Worm (Caenorhabditis elegans) whole organism, early embryonic: Measurements from ENCODE around the gene hsp-3.

Experiments used
- aly-1 ChIP-seq: sonication (generic microtip); optimal IDR thresholded peaks from 2 replicates; lab custom pipeline; 2016; ENCODE audit warnings: missing genetic modification characterization, missing compliant biosample characterization
- ama-1 ChIP-seq: fragments of 150-350 bp; optimal IDR thresholded peaks from 2 replicates; lab custom pipeline; 2014
- ets-7 ChIP-seq: sonication (generic microtip); optimal IDR thresholded peaks from 2 replicates; lab custom pipeline; 2016; ENCODE audit warnings: missing genotype, missing genetic modification characterization, missing compliant biosample characterization
- flt-1 ChIP-seq: fragments of 200-800 bp; sonication (Bioruptor generic); IDR thresholded peaks from 2 replicates; pipeline ENCODE4 v1.3.6; 2022; ENCODE audit warnings: missing genetic modification characterization, missing compliant biosample characterization
- hmbx-1 ChIP-seq: sonication (generic microtip); optimal IDR thresholded peaks from 2 replicates; lab custom pipeline; 2016; ENCODE audit warnings: mild to moderate bottlenecking, missing genetic modification characterization, missing compliant biosample characterization
- hmg-4 ChIP-seq: fragments of 200-800 bp; sonication (Bioruptor generic); optimal IDR thresholded peaks from 2 replicates; lab custom pipeline; 2018; ENCODE audit warnings: mild to moderate bottlenecking, missing genetic modification characterization, missing compliant biosample characterization
- tra-4 ChIP-seq: sonication (generic microtip); optimal IDR thresholded peaks from 2 replicates; lab custom pipeline; 2017; ENCODE audit warnings: missing genetic modification characterization, missing compliant biosample characterization

DNA sequence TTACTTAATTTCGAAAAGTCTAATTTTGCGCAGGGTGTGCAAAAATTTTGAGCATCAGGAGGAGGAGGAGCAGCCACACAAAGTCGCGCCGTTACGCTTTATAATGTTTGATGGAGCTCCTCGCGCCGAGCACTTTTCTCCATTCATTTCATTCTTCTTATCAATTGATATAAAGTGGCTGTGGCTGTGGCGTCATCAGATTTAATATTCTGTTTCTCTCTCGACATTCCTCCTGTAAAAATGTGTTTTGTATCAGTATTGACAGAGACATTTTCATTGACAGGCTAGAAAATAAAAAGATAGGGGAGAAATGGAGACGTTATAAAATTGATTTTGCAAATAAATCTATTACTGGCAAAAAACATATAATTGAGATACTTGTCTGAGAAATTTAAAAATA is 37.4 kb upstream of the hsp-3 start:
- no peak for TF ChIP-seq flt-1 (GFP tag; lab: Robert Waterston, UW)
- TF ChIP-seq ama-1 (lab: Kevin White, UChicago) = no peak
- no peak for TF ChIP-seq hmbx-1 (tag; lab: Kevin White, UChicago)
- TF ChIP-seq ets-7 (tag; lab: Kevin White, UChicago) = no peak
- no peak for TF ChIP-seq hmg-4 (GFP tag; lab: Kevin White, UChicago)
- TF ChIP-seq aly-1 = no peak
- TF ChIP-seq tra-4 (tag; lab: Kevin White, UChicago) = no peak
